Fruit fly (Drosophila melanogaster) S2 (cell line): ENCODE data around the gene ScsbetaA.

Source experiments
- CG8478 ChIP-seq: fragments of >200 bp; optimal IDR thresholded peaks from 2 replicates; lab custom pipeline; 2018
- CTCF ChIP-seq, 2 experiments: fragments of >200 bp; optimal IDR thresholded peaks; 2 replicates each; lab custom pipeline; 2018

DNA sequence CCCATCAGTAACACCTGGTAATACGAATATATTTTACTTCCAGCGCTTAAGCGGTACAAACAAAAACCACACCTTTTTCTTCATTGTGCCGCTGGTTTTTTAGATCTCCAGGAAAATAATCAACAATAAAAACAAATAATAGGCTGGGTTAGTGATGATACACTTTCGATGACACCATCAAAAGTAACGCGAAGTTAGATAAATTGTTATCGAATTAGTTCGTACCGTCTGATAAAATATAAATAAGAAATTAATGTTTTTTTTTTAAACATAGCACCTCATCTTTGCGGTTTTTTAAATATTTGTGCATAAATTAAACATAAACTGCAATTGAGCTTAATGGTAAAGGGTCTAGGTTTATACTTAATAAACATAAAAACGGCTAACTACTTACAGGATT, 45.6 kb downstream of the ScsbetaA start, which contains the start of gene RagA-B:
- TF ChIP-seq CTCF (optimal IDR thresholded peaks at IDR 0.05; lab: Kevin White, UChicago) (no peak), CG8478 (lab: Kevin White, UChicago) (no peak)
